Worm (Caenorhabditis elegans): Measurements from ENCODE around the gene F14F9.2.

The F14F9.2 gene

ce11 chrV:5155516-5155915 is 10.9 kb downstream of the F14F9.2 start, which contains the start of gene srx-38:
srx-38 (minus strand) TSS chrV:5155616.
- TF ChIP-seq lin-54 (GFP tag; optimal IDR thresholded peaks at IDR 0.05) (no peak), let-526 (GFP tag; IDR thresholded peaks at IDR 0.05) (no peak)

ce11 chrV:5157660-5158059 is 13.0 kb downstream of the F14F9.2 start, which contains the start of gene srx-39:
srx-39 (minus strand) TSS chrV:5157760.
- TF ChIP-seq ztf-18 (tag; optimal IDR thresholded peaks at IDR 0.05), result no peak
- no peak for TF ChIP-seq lin-35 (GFP tag; optimal IDR thresholded peaks at IDR 0.05)
- no peak for TF ChIP-seq ztf-22 (GFP tag; optimal IDR thresholded peaks at IDR 0.05)
- TF ChIP-seq him-1 (tag; optimal IDR thresholded peaks at IDR 0.05), result no peak
- no peak for TF ChIP-seq ztf-26 (tag; optimal IDR thresholded peaks at IDR 0.05)
- TF ChIP-seq mel-28 (tag; optimal IDR thresholded peaks at IDR 0.05; ENCODE audit: borderline replicate concordance), result no peak
- TF ChIP-seq ceh-27 (GFP tag; optimal IDR thresholded peaks at IDR 0.05), result no peak
- TF ChIP-seq nhr-90 (tag; optimal IDR thresholded peaks at IDR 0.05), result no peak
- no peak for TF ChIP-seq pha-4 (tag; optimal IDR thresholded peaks at IDR 0.05)
- TF ChIP-seq egl-44 (GFP tag; IDR thresholded peaks at IDR 0.05), result no peak
- no peak for TF ChIP-seq mcd-1 (GFP tag; IDR thresholded peaks at IDR 0.05)
- TF ChIP-seq aptf-3 (GFP tag; IDR thresholded peaks at IDR 0.05), result no peak
- no peak for TF ChIP-seq ceh-79 (tag; optimal IDR thresholded peaks at IDR 0.05)

ce11 chrV:5158302-5158701 is 13.7 kb downstream of the F14F9.2 start, which contains the start of gene abu-15:
abu-15 (plus strand) TSS chrV:5158602.
- no peak for TF ChIP-seq ztf-22 (GFP tag; optimal IDR thresholded peaks at IDR 0.05)
- TF ChIP-seq attf-5 (GFP tag; optimal IDR thresholded peaks at IDR 0.05), result no peak
- no peak for TF ChIP-seq Y95B8A.8 (GFP tag; IDR thresholded peaks at IDR 0.05)
- no peak for TF ChIP-seq F57C9.4 (tag; optimal IDR thresholded peaks at IDR 0.05)
- TF ChIP-seq chd-7 (tag; optimal IDR thresholded peaks at IDR 0.05), result no peak
- TF ChIP-seq F10E7.11 (tag; optimal IDR thresholded peaks at IDR 0.05), result no peak
- no peak for TF ChIP-seq ztf-25 (GFP tag; IDR thresholded peaks at IDR 0.05)

- TF ChIP-seq Y79H2A.3 (GFP tag; conservative IDR thresholded peaks at IDR 0.05) (no peak), pbrm-1 (GFP tag; IDR thresholded peaks at IDR 0.05) (no peak), nhr-27 (tag; optimal IDR thresholded peaks at IDR 0.05) (no peak), egl-18 (GFP tag; IDR thresholded peaks at IDR 0.05) (no peak), F57C9.4 (tag; optimal IDR thresholded peaks at IDR 0.05) (no peak), sptf-2 (GFP tag; optimal IDR thresholded peaks at IDR 0.05) (no peak), hmg-1.2 (GFP tag; IDR thresholded peaks at IDR 0.05) (no peak), snpc-3.4 (tag; optimal IDR thresholded peaks at IDR 0.05) (no peak), nfyb-1 (GFP tag; IDR thresholded peaks at IDR 0.05) (no peak), cebp-2 (GFP tag; IDR thresholded peaks at IDR 0.05) (no peak), C17E4.6 (GFP tag; IDR thresholded peaks at IDR 0.05) (no peak), let-607 (tag; optimal IDR thresholded peaks at IDR 0.05) (no peak), ztf-18 (tag; optimal IDR thresholded peaks at IDR 0.05) (no peak), nhr-80 (tag; optimal IDR thresholded peaks at IDR 0.05) (no peak), B0261.1 (tag; optimal IDR thresholded peaks at IDR 0.05) (no peak), gei-17 (GFP tag; optimal IDR thresholded peaks at IDR 0.05) (no peak), F57A8.1 (GFP tag; optimal IDR thresholded peaks at IDR 0.05) (no peak), aptf-2 (GFP tag; conservative IDR thresholded peaks at IDR 0.05) (no peak), ceh-40 (GFP tag; IDR thresholded peaks at IDR 0.05) (no peak)
These were observed 17.2 kb downstream of the F14F9.2 start, which contains the start of gene abu-6 for ce11 chrV:5161792-5162191. abu-6 (minus strand) TSS chrV:5161892.
